Worm (Caenorhabditis elegans) whole organism, young adult: Measurements from ENCODE around the gene epg-7.
"Not testable (repeated sequence)": the region's sequence is repeated elsewhere in the genome, so short reads cannot be mapped to it uniquely, and the experiment has no call there.

Source experiments
- B0261.1 ChIP-seq: sonication (generic microtip); optimal IDR thresholded peaks from 2 replicates; lab custom pipeline; 2016; ENCODE audit warnings: mild to moderate bottlenecking, missing genetic modification characterization, moderate library complexity, missing compliant biosample characterization
- D2030.7 ChIP-seq: fragments of 200-800 bp; sonication (Bioruptor generic); IDR thresholded peaks from 2 replicates; pipeline ENCODE4 v1.3.6; 2022; ENCODE audit warnings: missing genetic modification reagents, missing genetic modification characterization, missing compliant biosample characterization
- F49E8.2 ChIP-seq: sonication (generic microtip); optimal IDR thresholded peaks from 3 replicates; lab custom pipeline; 2017; ENCODE audit warnings: missing genetic modification characterization, mild to moderate bottlenecking, missing compliant biosample characterization, antibody characterized with exemption, moderate library complexity; ENCODE audit not compliant: insufficient read depth
- K11D2.4 ChIP-seq: fragments of 200-800 bp; sonication (Bioruptor generic); IDR thresholded peaks from 2 replicates; pipeline ENCODE4 v1.3.6; 2022; ENCODE audit warnings: missing genetic modification reagents, missing genetic modification characterization, missing compliant biosample characterization
- T26A5.8 ChIP-seq: sonication (generic microtip); optimal IDR thresholded peaks from 2 replicates; lab custom pipeline; 2016; ENCODE audit warnings: missing genetic modification characterization, missing compliant biosample characterization
- Y67H2A.10 ChIP-seq: fragments of 200-800 bp; sonication (Bioruptor generic); conservative IDR thresholded peaks from 2 replicates; pipeline ENCODE4 v1.3.6; 2022; ENCODE audit warnings: missing genetic modification reagents, missing genetic modification characterization, missing compliant biosample characterization
- Y79H2A.3 ChIP-seq: fragments of 200-800 bp; sonication (Bioruptor generic); conservative IDR thresholded peaks from 2 replicates; pipeline ENCODE4 v1.3.6; 2022; ENCODE audit warnings: missing genetic modification reagents, missing genetic modification characterization, missing compliant biosample characterization
- Y95B8A.8 ChIP-seq: fragments of 200-800 bp; sonication (Bioruptor generic); IDR thresholded peaks from 2 replicates; pipeline ENCODE4 v1.3.6; 2022; ENCODE audit warnings: missing genetic modification reagents, missing genetic modification characterization, missing compliant biosample characterization
- aptf-3 ChIP-seq: fragments of 200-800 bp; sonication (Bioruptor generic); IDR thresholded peaks from 2 replicates; pipeline ENCODE4 v1.3.6; 2022; ENCODE audit warnings: missing genetic modification characterization, missing compliant biosample characterization
- bed-2 ChIP-seq: fragments of 200-800 bp; sonication (Bioruptor generic); IDR thresholded peaks from 2 replicates; pipeline ENCODE4 v1.3.6; 2022; ENCODE audit warnings: missing genetic modification reagents, missing genetic modification characterization, missing compliant biosample characterization
- egl-18 ChIP-seq: fragments of 200-800 bp; sonication (Bioruptor generic); IDR thresholded peaks from 2 replicates; pipeline ENCODE4 v1.3.6; 2022; ENCODE audit warnings: missing genetic modification reagents, missing genetic modification characterization, missing compliant biosample characterization
- egl-44 ChIP-seq: fragments of 200-800 bp; sonication (Bioruptor generic); IDR thresholded peaks from 2 replicates; pipeline ENCODE4 v1.3.6; 2022; ENCODE audit warnings: missing genetic modification reagents, missing genetic modification characterization, missing compliant biosample characterization
- hlh-26 ChIP-seq: fragments of 200-800 bp; sonication (Bioruptor generic); conservative IDR thresholded peaks from 2 replicates; pipeline ENCODE4 v1.3.6; 2022; ENCODE audit warnings: missing genetic modification reagents, missing genetic modification characterization, missing compliant biosample characterization
- hsf-1 ChIP-seq: fragments of 200-800 bp; sonication (Bioruptor generic); IDR thresholded peaks from 2 replicates; pipeline ENCODE4 v1.3.6; 2022; ENCODE audit warnings: missing genetic modification reagents, missing genetic modification characterization, missing compliant biosample characterization
- let-526 ChIP-seq: fragments of 200-800 bp; sonication (Bioruptor generic); IDR thresholded peaks from 2 replicates; pipeline ENCODE4 v1.3.6; 2022; ENCODE audit warnings: missing genetic modification reagents, missing genetic modification characterization, missing compliant biosample characterization
- lin-26 ChIP-seq: fragments of 200-800 bp; sonication (Bioruptor generic); IDR thresholded peaks from 2 replicates; pipeline ENCODE4 v1.3.6; 2022; ENCODE audit warnings: missing genetic modification reagents, missing genetic modification characterization, missing compliant biosample characterization
- lin-54 ChIP-seq: fragments of 200-800 bp; sonication (Bioruptor generic); optimal IDR thresholded peaks from 2 replicates; lab custom pipeline; 2018; ENCODE audit warnings: mild to moderate bottlenecking, missing genetic modification characterization, missing compliant biosample characterization
- lsy-27 ChIP-seq: sonication (generic microtip); optimal IDR thresholded peaks from 2 replicates; lab custom pipeline; 2017; ENCODE audit warnings: missing genetic modification characterization, mild to moderate bottlenecking, missing compliant biosample characterization, antibody characterized with exemption, missing genotype, borderline replicate concordance; ENCODE audit not compliant: insufficient read depth
- madf-8 ChIP-seq: fragments of 200-800 bp; sonication (Bioruptor generic); conservative IDR thresholded peaks from 2 replicates; pipeline ENCODE4 v1.3.6; 2022; ENCODE audit warnings: missing genetic modification reagents, missing genetic modification characterization, missing compliant biosample characterization
- mcd-1 ChIP-seq: fragments of 200-800 bp; sonication (Bioruptor generic); IDR thresholded peaks from 2 replicates; pipeline ENCODE4 v1.3.6; 2022; ENCODE audit warnings: missing genetic modification reagents, missing genetic modification characterization, missing compliant biosample characterization
- mes-4 ChIP-seq: sonication (generic microtip); optimal IDR thresholded peaks from 2 replicates; lab custom pipeline; 2016; ENCODE audit warnings: missing genotype, missing genetic modification characterization, missing compliant biosample characterization
- nfya-2 ChIP-seq: fragments of 200-800 bp; sonication (Bioruptor generic); IDR thresholded peaks from 2 replicates; pipeline ENCODE4 v1.3.6; 2022; ENCODE audit warnings: missing genetic modification reagents, missing genetic modification characterization, missing compliant biosample characterization
- nhr-179 ChIP-seq: sonication (generic microtip); optimal IDR thresholded peaks from 2 replicates; lab custom pipeline; 2016; ENCODE audit warnings: mild to moderate bottlenecking, missing genetic modification characterization, missing compliant biosample characterization
- pbrm-1 ChIP-seq: fragments of 200-800 bp; sonication (Bioruptor generic); IDR thresholded peaks from 2 replicates; pipeline ENCODE4 v1.3.6; 2022; ENCODE audit warnings: missing genetic modification reagents, missing genetic modification characterization, missing compliant biosample characterization
- repo-1 ChIP-seq: sonication (generic microtip); optimal IDR thresholded peaks from 2 replicates; lab custom pipeline; 2017; ENCODE audit warnings: mild to moderate bottlenecking, missing genetic modification characterization, missing compliant biosample characterization
- sea-2 ChIP-seq: fragments of 200-800 bp; sonication (Bioruptor generic); IDR thresholded peaks from 2 replicates; pipeline ENCODE4 v1.3.6; 2022; ENCODE audit warnings: missing genetic modification characterization, missing compliant biosample characterization
- snpc-1.1 ChIP-seq: sonication (generic microtip); optimal IDR thresholded peaks from 2 replicates; lab custom pipeline; 2017; ENCODE audit warnings: missing genetic modification characterization, mild to moderate bottlenecking, missing compliant biosample characterization, antibody characterized with exemption, moderate library complexity, missing genotype, missing genetic modification reagents; ENCODE audit not compliant: insufficient read depth
- snpc-1.3 ChIP-seq: sonication (generic microtip); optimal IDR thresholded peaks from 2 replicates; lab custom pipeline; 2017; ENCODE audit warnings: missing genetic modification characterization, mild to moderate bottlenecking, missing compliant biosample characterization, antibody characterized with exemption, moderate library complexity, missing genotype, missing genetic modification reagents; ENCODE audit not compliant: insufficient read depth
- tlf-1 ChIP-seq: fragments of 200-800 bp; sonication (Bioruptor generic); optimal IDR thresholded peaks from 2 replicates; lab custom pipeline; 2018; ENCODE audit warnings: mild to moderate bottlenecking, missing genetic modification characterization, missing compliant biosample characterization
- zim-3 ChIP-seq: sonication (generic microtip); optimal IDR thresholded peaks from 2 replicates; lab custom pipeline; 2017; ENCODE audit warnings: mild to moderate bottlenecking, missing genetic modification characterization, moderate library complexity, missing compliant biosample characterization
- ztf-18 ChIP-seq: sonication (generic microtip); optimal IDR thresholded peaks from 2 replicates; lab custom pipeline; 2016; ENCODE audit warnings: missing genotype, mild to moderate bottlenecking, missing genetic modification characterization, missing compliant biosample characterization
- ztf-26 ChIP-seq: sonication (generic microtip); optimal IDR thresholded peaks from 2 replicates; lab custom pipeline; 2017; ENCODE audit warnings: missing genetic modification characterization, missing compliant biosample characterization
- ztf-28 ChIP-seq: fragments of 200-800 bp; sonication (Bioruptor generic); IDR thresholded peaks from 2 replicates; pipeline ENCODE4 v1.3.6; 2022; ENCODE audit warnings: missing genetic modification reagents, missing genetic modification characterization, missing compliant biosample characterization
- ztf-3 ChIP-seq: fragments of 200-800 bp; sonication (Bioruptor generic); optimal IDR thresholded peaks from 2 replicates; lab custom pipeline; 2018; ENCODE audit warnings: mild to moderate bottlenecking, missing genetic modification characterization, missing compliant biosample characterization

The epg-7 gene

ce11 chrX:7343747-7344146 lies 9.2 kb downstream of the epg-7 start, which contains the start of gene C07D8.5:
TSS of gene C07D8.5 (plus strand) at chrX:7344047.
- no peak for TF ChIP-seq let-526 (GFP tag; lab: Robert Waterston, UW)
- TF ChIP-seq D2030.7 (GFP tag; lab: Robert Waterston, UW): no peak
- no peak for TF ChIP-seq ztf-26 (tag; lab: Kevin White, UChicago)
- no peak for TF ChIP-seq nhr-179 (tag; lab: Kevin White, UChicago)
- no peak for TF ChIP-seq B0261.1 (tag; lab: Kevin White, UChicago)
- no peak for TF ChIP-seq Y79H2A.3 (GFP tag; lab: Robert Waterston, UW)
- TF ChIP-seq repo-1 (tag; lab: Kevin White, UChicago): no peak
- no peak for TF ChIP-seq ztf-18
- TF ChIP-seq egl-44 (GFP tag; lab: Robert Waterston, UW): no peak
- TF ChIP-seq ztf-3 (GFP tag; lab: Kevin White, UChicago): no peak
- no peak for TF ChIP-seq egl-18 (GFP tag; lab: Robert Waterston, UW)
- TF ChIP-seq snpc-1.3 (tag; lab: Kevin White, UChicago): no peak
- TF ChIP-seq madf-8: no peak
- no peak for TF ChIP-seq K11D2.4 (GFP tag; lab: Robert Waterston, UW)
- no peak for TF ChIP-seq nfya-2 (GFP tag; lab: Robert Waterston, UW)
- no peak for TF ChIP-seq Y95B8A.8 (GFP tag; lab: Robert Waterston, UW)
- TF ChIP-seq snpc-1.1 (tag; lab: Kevin White, UChicago): no peak

- not testable (repeated sequence) for TF ChIP-seq lin-54 (GFP tag; lab: Kevin White, UChicago); aptf-3 (GFP tag; lab: Robert Waterston, UW); hlh-26 (GFP tag; lab: Robert Waterston, UW)
Measured at ce11 chrX:7365267-7365666, 30.8 kb downstream of the epg-7 start, which contains the start of gene C56G3.2. TSS of gene C56G3.2 (plus strand) at chrX:7365567.

- TF ChIP-seq Y67H2A.10 (GFP tag; lab: Robert Waterston, UW) (no peak), zim-3 (tag; lab: Kevin White, UChicago) (no peak), hsf-1 (GFP tag; lab: Robert Waterston, UW) (no peak)
Measured at ce11 chrX:7369770-7370169, 35.3 kb downstream of the epg-7 start.

ce11 chrX:7371945-7372344 lies 37.4 kb downstream of the epg-7 start:
- no peak for TF ChIP-seq tlf-1
- TF ChIP-seq aptf-3 (GFP tag; lab: Robert Waterston, UW): no peak
- TF ChIP-seq nhr-179 (tag; lab: Kevin White, UChicago): no peak
- TF ChIP-seq hlh-26 (GFP tag; lab: Robert Waterston, UW): no peak
- TF ChIP-seq sea-2 (GFP tag; lab: Robert Waterston, UW): no peak
- no peak for TF ChIP-seq Y95B8A.8 (GFP tag; lab: Robert Waterston, UW)
- TF ChIP-seq mes-4 (tag; lab: Kevin White, UChicago): no peak
- no peak for TF ChIP-seq lsy-27 (tag; lab: Kevin White, UChicago)
- TF ChIP-seq F49E8.2 (tag; lab: Kevin White, UChicago): no peak
- no peak for TF ChIP-seq bed-2
- TF ChIP-seq Y67H2A.10 (GFP tag; lab: Robert Waterston, UW): no peak
- TF ChIP-seq lin-26 (GFP tag; lab: Robert Waterston, UW): no peak
- no peak for TF ChIP-seq ztf-28
- no peak for TF ChIP-seq pbrm-1 (GFP tag; lab: Robert Waterston, UW)
- no peak for TF ChIP-seq T26A5.8
- no peak for TF ChIP-seq mcd-1
- TF ChIP-seq nfya-2 (GFP tag; lab: Robert Waterston, UW): no peak
